Fruit fly (Drosophila melanogaster) whole organism, embryonic: Measurements from ENCODE around the gene Pdhb.

Source experiments
- Adf1 ChIP-seq: fragments of 200-800 bp; sonication (Bioruptor generic); IDR thresholded peaks from 2 replicates; pipeline ENCODE4 v1.3.6; 2022; ENCODE audit warnings: missing biosample characterization, missing genetic modification characterization
- CG10267 ChIP-seq: fragments of 200-800 bp; sonication (Bioruptor generic); optimal IDR thresholded peaks from 2 replicates; lab custom pipeline; 2018; ENCODE audit warnings: missing biosample characterization, mild to moderate bottlenecking, missing genetic modification characterization, moderate library complexity
- CG10462 ChIP-seq: fragments of 200-800 bp; sonication (Bioruptor generic); optimal IDR thresholded peaks from 2 replicates; lab custom pipeline; 2016; ENCODE audit warnings: missing biosample characterization, missing genetic modification characterization
- CG10959 ChIP-seq: fragments of 200-800 bp; sonication (Bioruptor generic); IDR thresholded peaks from 2 replicates; pipeline ENCODE4 v1.3.6; 2022; ENCODE audit warnings: missing biosample characterization, missing genetic modification characterization
- CG14050 ChIP-seq: fragments of 200-800 bp; sonication (Bioruptor generic); IDR thresholded peaks from 3 replicates; pipeline ENCODE4 v1.3.6; 2022; ENCODE audit warnings: missing biosample characterization, missing genetic modification characterization
- CG17612 ChIP-seq: fragments of 200-800 bp; sonication (Bioruptor generic); IDR thresholded peaks from 2 replicates; pipeline ENCODE4 v1.3.6; 2022; ENCODE audit warnings: missing biosample characterization, missing genetic modification characterization
- CG18011 ChIP-seq: fragments of 200-800 bp; sonication (Bioruptor generic); optimal IDR thresholded peaks from 2 replicates; lab custom pipeline; 2017; ENCODE audit warnings: missing biosample characterization, missing genetic modification characterization, mild to moderate bottlenecking, moderate library complexity, missing genotype
- CG18262 ChIP-seq: fragments of 200-800 bp; optimal IDR thresholded peaks from 3 replicates; lab custom pipeline; 2019; ENCODE audit warnings: missing biosample characterization, mild to moderate bottlenecking, missing genetic modification characterization, moderate library complexity
- CG18619 ChIP-seq: fragments of 200-800 bp; sonication (Bioruptor generic); optimal IDR thresholded peaks from 3 replicates; lab custom pipeline; 2017; ENCODE audit warnings: missing biosample characterization, mild to moderate bottlenecking, missing genetic modification characterization
- CG32767 ChIP-seq: fragments of 200-800 bp; sonication (Bioruptor generic); IDR thresholded peaks from 2 replicates; pipeline ENCODE4 v1.3.6; 2022; ENCODE audit warnings: missing biosample characterization, missing genetic modification characterization
- CG34224 ChIP-seq: fragments of 200-800 bp; sonication (Bioruptor generic); IDR thresholded peaks from 3 replicates; pipeline ENCODE4 v1.3.6; 2022; ENCODE audit warnings: missing biosample characterization, missing genetic modification characterization; ENCODE audit not compliant: partially characterized antibody
- CG4328 ChIP-seq: fragments of 200-800 bp; sonication (Bioruptor generic); optimal IDR thresholded peaks from 3 replicates; lab custom pipeline; 2017; ENCODE audit warnings: missing biosample characterization, missing genetic modification reagents, missing genetic modification characterization
- CG5180 ChIP-seq: fragments of 200-800 bp; sonication (Bioruptor generic); optimal IDR thresholded peaks from 3 replicates; lab custom pipeline; 2017; ENCODE audit warnings: missing biosample characterization, missing genetic modification characterization, mild to moderate bottlenecking, moderate library complexity, missing genetic modification reagents
- CG6272 ChIP-seq: fragments of 200-800 bp; sonication (Bioruptor generic); IDR thresholded peaks from 2 replicates; pipeline ENCODE4 v1.3.6; 2022; ENCODE audit warnings: missing biosample characterization, missing genetic modification characterization
- CG7839 ChIP-seq: fragments of 200-800 bp; sonication (Bioruptor generic); optimal IDR thresholded peaks from 3 replicates; lab custom pipeline; 2018; ENCODE audit warnings: missing biosample characterization, mild to moderate bottlenecking, missing genetic modification characterization, moderate library complexity
- D ChIP-seq, 2 experiments: fragments of 200-800 bp in 1 of 2; fragments of >200 bp in 1 of 2; sonication (Bioruptor generic) in 1 of 2; optimal IDR thresholded peaks; 2 replicates in 1 of 2; 3 replicates in 1 of 2; lab custom pipeline; 2017; ENCODE audit warnings: mild to moderate bottlenecking in 1 of 2, missing biosample characterization in 1 of 2, missing genetic modification characterization in 1 of 2, missing genetic modification reagents in 1 of 2
- Dll ChIP-seq: fragments of 200-800 bp; sonication (Bioruptor generic); IDR thresholded peaks from 4 replicates; pipeline ENCODE4 v1.3.6; 2022; ENCODE audit warnings: missing biosample characterization, missing genetic modification characterization; ENCODE audit not compliant: partially characterized antibody
- E2f1 ChIP-seq: fragments of 200-800 bp; sonication (Bioruptor generic); IDR thresholded peaks from 2 replicates; pipeline ENCODE4 v1.3.6; 2022; ENCODE audit warnings: missing biosample characterization, missing genetic modification characterization
- HmgZ ChIP-seq: fragments of 200-800 bp; sonication (Bioruptor generic); optimal IDR thresholded peaks from 2 replicates; lab custom pipeline; 2018; ENCODE audit warnings: missing biosample characterization, mild to moderate bottlenecking, missing genetic modification characterization
- Hr51 ChIP-seq, 2 experiments: fragments of 200-800 bp; sonication (Bioruptor generic); optimal IDR thresholded peaks; 2 replicates in 1 of 2; 3 replicates in 1 of 2; lab custom pipeline; 2016 to 2018; ENCODE audit warnings: missing biosample characterization in 2 of 2, missing genetic modification characterization in 2 of 2, mild to moderate bottlenecking in 1 of 2, moderate library complexity in 1 of 2
- Hr78 ChIP-seq, 2 experiments: fragments of 200-800 bp in 1 of 2; fragments of >200 bp in 1 of 2; sonication (Bioruptor generic) in 1 of 2; optimal IDR thresholded peaks; 2 replicates each; lab custom pipeline; 2017 to 2019; ENCODE audit warnings: missing biosample characterization in 2 of 2, missing genetic modification characterization in 2 of 2, mild to moderate bottlenecking in 1 of 2, moderate library complexity in 1 of 2
- Kr ChIP-seq: fragments of 200-800 bp; sonication (Bioruptor generic); optimal IDR thresholded peaks from 2 replicates; lab custom pipeline; 2017; ENCODE audit warnings: missing biosample characterization, mild to moderate bottlenecking, missing genetic modification characterization
- cas ChIP-seq: fragments of 200-800 bp; sonication (Bioruptor generic); IDR thresholded peaks from 2 replicates; pipeline ENCODE4 v1.3.6; 2022; ENCODE audit warnings: missing biosample characterization, missing genetic modification characterization
- chinmo ChIP-seq: fragments of 200-800 bp; sonication (Bioruptor generic); IDR thresholded peaks from 4 replicates; pipeline ENCODE4 v1.3.6; 2022; ENCODE audit warnings: missing biosample characterization, missing genetic modification characterization; ENCODE audit not compliant: partially characterized antibody
- dati ChIP-seq: fragments of 200-800 bp; sonication (Bioruptor generic); IDR thresholded peaks from 2 replicates; pipeline ENCODE4 v1.3.6; 2022; ENCODE audit warnings: missing biosample characterization, missing genetic modification characterization
- dysf ChIP-seq: fragments of 200-800 bp; sonication (Bioruptor generic); IDR thresholded peaks from 3 replicates; pipeline ENCODE4 v1.3.6; 2022; ENCODE audit warnings: missing biosample characterization, missing genetic modification characterization
- fru ChIP-seq: fragments of >200 bp; optimal IDR thresholded peaks from 2 replicates; lab custom pipeline; 2017
- ind ChIP-seq: fragments of 200-800 bp; sonication (Bioruptor generic); optimal IDR thresholded peaks from 3 replicates; lab custom pipeline; 2016; ENCODE audit warnings: missing biosample characterization, missing genetic modification characterization
- nerfin-2 ChIP-seq: fragments of 200-800 bp; sonication (Bioruptor generic); IDR thresholded peaks from 2 replicates; pipeline ENCODE4 v1.3.6; 2022; ENCODE audit warnings: missing biosample characterization, missing genetic modification characterization; ENCODE audit not compliant: partially characterized antibody
- org-1 ChIP-seq: fragments of 200-800 bp; sonication (Bioruptor generic); optimal IDR thresholded peaks from 2 replicates; lab custom pipeline; 2017; ENCODE audit warnings: missing biosample characterization, missing genetic modification characterization
- pan ChIP-seq, 4 experiments: fragments of >200 bp in 3 of 4; fragments of 200-800 bp in 1 of 4; sonication (Bioruptor generic) in 1 of 4; optimal IDR thresholded peaks in 3 of 4; IDR thresholded peaks in 1 of 4; 2 replicates each; pipeline versions ENCODE4 v1.3.6 to Lab custom; 2017 to 2022; ENCODE audit warnings: missing biosample characterization in 2 of 4, missing genetic modification characterization in 2 of 4, mixed read lengths in 1 of 4
- pnt ChIP-seq: fragments of 200-800 bp; sonication (Bioruptor generic); optimal IDR thresholded peaks from 3 replicates; lab custom pipeline; 2016; ENCODE audit warnings: missing biosample characterization, missing genetic modification characterization
- sisA ChIP-seq: fragments of 200-800 bp; sonication (Bioruptor generic); IDR thresholded peaks from 2 replicates; pipeline ENCODE4 v1.3.6; 2022; ENCODE audit warnings: missing biosample characterization, missing genetic modification characterization
- tap ChIP-seq: fragments of 200-800 bp; optimal IDR thresholded peaks from 3 replicates; lab custom pipeline; 2019; ENCODE audit warnings: missing biosample characterization, mild to moderate bottlenecking, missing genetic modification characterization, moderate library complexity
- trh ChIP-seq: fragments of 200-800 bp; sonication (Bioruptor generic); optimal IDR thresholded peaks from 2 replicates; lab custom pipeline; 2016; ENCODE audit warnings: missing biosample characterization, missing genetic modification characterization
- unpg ChIP-seq: fragments of 200-800 bp; sonication (Bioruptor generic); optimal IDR thresholded peaks from 3 replicates; lab custom pipeline; 2018; ENCODE audit warnings: missing biosample characterization, mild to moderate bottlenecking, missing genetic modification characterization, moderate library complexity
- usp ChIP-seq: fragments of >200 bp; optimal IDR thresholded peaks from 2 replicates; lab custom pipeline; 2017; ENCODE audit warnings: missing biosample characterization, missing genetic modification characterization
- vfl ChIP-seq: fragments of 200-800 bp; sonication (Bioruptor generic); optimal IDR thresholded peaks from 2 replicates; lab custom pipeline; 2016; ENCODE audit warnings: missing biosample characterization, missing genetic modification characterization
- zen2 ChIP-seq: fragments of 200-800 bp; sonication (Bioruptor generic); IDR thresholded peaks from 3 replicates; pipeline ENCODE4 v1.3.6; 2022; ENCODE audit warnings: missing biosample characterization, missing genetic modification characterization; ENCODE audit not compliant: partially characterized antibody

Pdhb gene

dm6 chr3R:29068430-29069207, 44.3 kb upstream of the Pdhb start (continued):
- no peak for TF ChIP-seq CG18011
- no peak for TF ChIP-seq pan (optimal IDR thresholded peaks at IDR 0.05; lab: Kevin White, UChicago)
- peak in 1 of 2 experiments; percentile 68 for TF ChIP-seq pan (GFP tag; optimal IDR thresholded peaks at IDR 0.05 in 1 of 2, IDR thresholded peaks at IDR 0.05 in 1 of 2)
- no peak for TF ChIP-seq CG10959 (GFP tag; lab: Robert Waterston, UW)
- 0 out of 2 replicates have a peak, but pooled peaks have one; percentile 26 for TF ChIP-seq sisA
- TF ChIP-seq Adf1 (GFP tag; lab: Robert Waterston, UW) = no peak
- peak; percentile 16 for TF ChIP-seq unpg (GFP tag; lab: Kevin White, UChicago)
- TF ChIP-seq nerfin-2 (GFP tag; lab: Robert Waterston, UW) = no peak
- TF ChIP-seq CG17612 (GFP tag; lab: Robert Waterston, UW) = no peak
- no peak for TF ChIP-seq D (optimal IDR thresholded peaks at IDR 0.05; lab: Kevin White, UChicago)
- no peak for TF ChIP-seq D (GFP tag; optimal IDR thresholded peaks at IDR 0.05; lab: Kevin White, UChicago)
- peak; percentile 33 for TF ChIP-seq ind (GFP tag; lab: Kevin White, UChicago)
- TF ChIP-seq dati (GFP tag; lab: Robert Waterston, UW) = no peak
- peak in 1 of 2 experiments; percentile 47 for TF ChIP-seq Hr51 (GFP tag; optimal IDR thresholded peaks at IDR 0.05; lab: Kevin White, UChicago)
- no peak for TF ChIP-seq usp (GFP tag; lab: Kevin White, UChicago)
- no peak for TF ChIP-seq zen2 (GFP tag; lab: Robert Waterston, UW)
- TF ChIP-seq cas = no peak
- no peak for TF ChIP-seq CG4328
- TF ChIP-seq chinmo = no peak
- no peak for TF ChIP-seq Hr78 (GFP tag; optimal IDR thresholded peaks at IDR 0.05; lab: Kevin White, UChicago)
- TF ChIP-seq org-1 = peak; percentile 37
- no peak for TF ChIP-seq CG34224 (GFP tag; lab: Robert Waterston, UW)
- no peak for TF ChIP-seq CG10462 (GFP tag; lab: Kevin White, UChicago)
- no peak for TF ChIP-seq fru
- TF ChIP-seq vfl (GFP tag; lab: Kevin White, UChicago) = no peak
- TF ChIP-seq Kr (GFP tag; lab: Kevin White, UChicago) = no peak
- TF ChIP-seq dysf (GFP tag; lab: Robert Waterston, UW) = peak; percentile 57
- peak; percentile 46 for TF ChIP-seq CG18619 (GFP tag; lab: Kevin White, UChicago)
- TF ChIP-seq trh = no peak
- 0 out of 2 replicates have a peak, but pooled peaks have one; percentile 17 for TF ChIP-seq CG6272 (GFP tag; lab: Robert Waterston, UW)
- no peak for TF ChIP-seq pnt (GFP tag; lab: Kevin White, UChicago)
- 0 out of 2 replicates have a peak, but pooled peaks have one; percentile 17 for TF ChIP-seq E2f1
- peak; percentile 29 for TF ChIP-seq CG18262
- peak; percentile 10 for TF ChIP-seq HmgZ
- no peak for TF ChIP-seq CG5180 (GFP tag; lab: Kevin White, UChicago)
- no peak for TF ChIP-seq Dll
- no peak for TF ChIP-seq CG32767 (GFP tag; lab: Robert Waterston, UW)
- peak; percentile 48 for TF ChIP-seq tap
- TF ChIP-seq CG14050 (GFP tag; lab: Robert Waterston, UW) = peak; percentile 49; the same call in 1 of the 3 replicates
- TF ChIP-seq CG10267 (tag; lab: Kevin White, UChicago) = peak; percentile 60
- TF ChIP-seq CG7839 = peak; percentile 59
